Worm (Caenorhabditis elegans): ENCODE results near the gene F10B5.2.
A peak's percentile ranks its signal among the peaks of the same experiment; 100 is the strongest.

F10B5.2 gene

DNA sequence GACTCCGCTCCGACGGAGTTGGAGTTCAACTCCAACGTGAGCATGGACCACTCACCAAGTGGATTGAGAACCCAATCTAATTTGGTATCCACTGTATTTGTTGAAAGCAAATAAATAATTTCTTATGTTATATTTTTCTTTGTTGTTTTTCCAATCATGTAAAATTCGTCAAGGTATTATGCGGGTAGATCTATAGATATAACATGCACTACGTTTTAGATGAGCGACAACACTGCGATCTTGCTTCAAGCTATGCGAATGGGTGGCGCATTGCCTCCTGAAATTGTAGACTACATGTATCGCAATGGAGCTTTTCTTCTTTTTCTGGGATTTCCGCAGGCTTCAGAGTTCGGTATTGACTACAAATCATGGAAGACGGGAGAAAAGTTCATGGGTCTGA is at the start of gene F10B5.2:
F10B5.2 (plus strand) TSS at position 220 of the 400 bp plus-strand sequence.
- TF ChIP-seq mel-28 (tag; optimal IDR thresholded peaks at IDR 0.05; ENCODE audit: borderline replicate concordance): no peak
- TF ChIP-seq rpc-1 (optimal IDR thresholded peaks at IDR 0.05): no peak
- TF ChIP-seq rpc-1 (tag; optimal IDR thresholded peaks at IDR 0.05): no peak
- TF ChIP-seq ztf-25 (GFP tag; IDR thresholded peaks at IDR 0.05): 0 out of 2 replicates have a peak, but pooled peaks have one; percentile 29
- TF ChIP-seq attf-6 (GFP tag; IDR thresholded peaks at IDR 0.05): peak; percentile 42; the same call in 1 of the 2 replicates
- TF ChIP-seq F55B11.4 (tag; optimal IDR thresholded peaks at IDR 0.05; ENCODE audit: borderline replicate concordance, insufficient read depth): no peak
- no peak for TF ChIP-seq F10E7.11 (tag; optimal IDR thresholded peaks at IDR 0.05)
- TF ChIP-seq nfyb-1 (GFP tag; IDR thresholded peaks at IDR 0.05): no peak; the same call in 1 of the 2 replicates
- TF ChIP-seq hmg-20 (GFP tag; IDR thresholded peaks at IDR 0.05): no peak
- no peak for TF ChIP-seq egl-44 (GFP tag; IDR thresholded peaks at IDR 0.05)
- peak; percentile 7 for TF ChIP-seq atf-7 (tag; optimal IDR thresholded peaks at IDR 0.05)
- TF ChIP-seq lin-26 (GFP tag; IDR thresholded peaks at IDR 0.05): no peak; the same call in 1 of the 2 replicates
- TF ChIP-seq T07F8.4 (tag; optimal IDR thresholded peaks at IDR 0.05): no peak
- no peak for TF ChIP-seq mcd-1 (GFP tag; IDR thresholded peaks at IDR 0.05)
- TF ChIP-seq F49E8.2 (tag; optimal IDR thresholded peaks at IDR 0.05; ENCODE audit: insufficient read depth): peak; percentile 53
- TF ChIP-seq attf-3 (GFP tag; conservative IDR thresholded peaks at IDR 0.05): no peak
- TF ChIP-seq ekl-4 (GFP tag; IDR thresholded peaks at IDR 0.05): peak; percentile 58; the same call in 1 of the 2 replicates
- peak; percentile 58 for TF ChIP-seq madf-6 (GFP tag; IDR thresholded peaks at IDR 0.05)
- TF ChIP-seq nfya-1 (tag; optimal IDR thresholded peaks at IDR 0.05; ENCODE audit: borderline replicate concordance, insufficient read depth): no peak
- no peak for TF ChIP-seq xnd-1 (tag; optimal IDR thresholded peaks at IDR 0.05)
- TF ChIP-seq hlh-12 (tag; optimal IDR thresholded peaks at IDR 0.05): no peak
- no peak for TF ChIP-seq zfh-2 (GFP tag; conservative IDR thresholded peaks at IDR 0.05)
- TF ChIP-seq F37B4.10 (GFP tag; IDR thresholded peaks at IDR 0.05): no peak
- TF ChIP-seq ceh-40 (GFP tag; IDR thresholded peaks at IDR 0.05): no peak
- TF ChIP-seq ztf-3 (GFP tag; optimal IDR thresholded peaks at IDR 0.05): no peak
- TF ChIP-seq Y53G8AR.9 (GFP tag; conservative IDR thresholded peaks at IDR 0.05): peak; percentile 66; the same call in 1 of the 2 replicates
- peak; percentile 34 for TF ChIP-seq lsl-1 (GFP tag; optimal IDR thresholded peaks at IDR 0.05)
- no peak for TF ChIP-seq akir-1 (GFP tag; optimal IDR thresholded peaks at IDR 0.05)
- no peak for TF ChIP-seq F22D6.2 (tag; optimal IDR thresholded peaks at IDR 0.05)
- no peak for TF ChIP-seq somi-1 (GFP tag; optimal IDR thresholded peaks at IDR 0.05)
- peak; percentile 9 for TF ChIP-seq snpc-4 (GFP tag; optimal IDR thresholded peaks at IDR 0.05)
- TF ChIP-seq snpc-4 (tag; optimal IDR thresholded peaks at IDR 0.05): no peak
- no peak for TF ChIP-seq dpff-1 (tag; optimal IDR thresholded peaks at IDR 0.05)
- no peak for TF ChIP-seq nhr-80 (tag; optimal IDR thresholded peaks at IDR 0.05)
- TF ChIP-seq ceh-91 (GFP tag; IDR thresholded peaks at IDR 0.05): no peak
- TF ChIP-seq C17E4.6 (GFP tag; IDR thresholded peaks at IDR 0.05): no peak
- TF ChIP-seq nhr-90 (tag; optimal IDR thresholded peaks at IDR 0.05): no peak
- TF ChIP-seq lsy-27 (tag; optimal IDR thresholded peaks at IDR 0.05; ENCODE audit: borderline replicate concordance, insufficient read depth): no peak
- no peak for TF ChIP-seq ztf-28 (GFP tag; IDR thresholded peaks at IDR 0.05)
- TF ChIP-seq F23B12.7 (tag; optimal IDR thresholded peaks at IDR 0.05; ENCODE audit: insufficient read depth): no peak
- TF ChIP-seq K12H6.12 (tag; optimal IDR thresholded peaks at IDR 0.05): no peak
- no peak for TF ChIP-seq bed-2 (GFP tag; IDR thresholded peaks at IDR 0.05)
- no peak for TF ChIP-seq T26A5.8 (tag; optimal IDR thresholded peaks at IDR 0.05)
- TF ChIP-seq rec-8 (tag; optimal IDR thresholded peaks at IDR 0.05): no peak
- TF ChIP-seq lin-35 (GFP tag; optimal IDR thresholded peaks at IDR 0.05): peak in 1 of 3 experiments; percentile 5
- TF ChIP-seq cebp-1 (GFP tag; IDR thresholded peaks at IDR 0.05): no peak
- no peak for TF ChIP-seq cebp-1 (tag; optimal IDR thresholded peaks at IDR 0.05)
- TF ChIP-seq athp-1 (tag; optimal IDR thresholded peaks at IDR 0.05): peak; percentile 8
- no peak for TF ChIP-seq nhr-27 (tag; optimal IDR thresholded peaks at IDR 0.05)
